Fruit fly (Drosophila melanogaster) whole organism, embryonic: ENCODE results near the gene LysB.

ENCODE experiments used
- Atf-2 ChIP-seq: fragments of 200-800 bp; sonication (Bioruptor generic); optimal IDR thresholded peaks from 2 replicates; lab custom pipeline; 2016; ENCODE audit warnings: missing biosample characterization, missing genetic modification characterization
- Atf6 ChIP-seq: fragments of 200-800 bp; sonication (Bioruptor generic); IDR thresholded peaks from 2 replicates; pipeline ENCODE4 v1.3.6; 2022; ENCODE audit warnings: missing biosample characterization, missing genetic modification characterization
- B-H2 ChIP-seq: fragments of 200-800 bp; sonication (Bioruptor generic); optimal IDR thresholded peaks from 2 replicates; lab custom pipeline; 2018; ENCODE audit warnings: missing biosample characterization, mild to moderate bottlenecking, missing genetic modification characterization
- Bdp1 ChIP-seq: fragments of 200-800 bp; sonication (Bioruptor generic); optimal IDR thresholded peaks from 3 replicates; lab custom pipeline; 2016; ENCODE audit warnings: missing biosample characterization, missing genetic modification characterization
- CG10274 ChIP-seq: fragments of 200-800 bp; sonication (Bioruptor generic); optimal IDR thresholded peaks from 3 replicates; lab custom pipeline; 2017; ENCODE audit warnings: missing biosample characterization, mild to moderate bottlenecking, missing genetic modification characterization
- CG10366 ChIP-seq: fragments of 200-800 bp; sonication (Bioruptor generic); IDR thresholded peaks from 2 replicates; pipeline ENCODE4 v1.3.6; 2022; ENCODE audit warnings: missing biosample characterization, missing genetic modification characterization
- CG11560 ChIP-seq: fragments of 200-800 bp; sonication (Bioruptor generic); IDR thresholded peaks from 3 replicates; pipeline ENCODE4 v1.3.6; 2022; ENCODE audit warnings: missing biosample characterization, missing genetic modification characterization
- CG13287 ChIP-seq: fragments of 200-800 bp; sonication (Bioruptor generic); IDR thresholded peaks from 2 replicates; pipeline ENCODE4 v1.3.6; 2022; ENCODE audit warnings: missing biosample characterization, missing genetic modification characterization; ENCODE audit not compliant: partially characterized antibody
- CG13775 ChIP-seq: fragments of 200-800 bp; sonication (Bioruptor generic); optimal IDR thresholded peaks from 3 replicates; lab custom pipeline; 2017; ENCODE audit warnings: missing biosample characterization, mild to moderate bottlenecking, missing genetic modification characterization
- CG14965 ChIP-seq: fragments of 200-800 bp; sonication (Bioruptor generic); optimal IDR thresholded peaks from 2 replicates; lab custom pipeline; 2016; ENCODE audit warnings: missing biosample characterization, missing genetic modification characterization, borderline replicate concordance
- CG16779 ChIP-seq: fragments of 200-800 bp; sonication (Bioruptor generic); IDR thresholded peaks from 2 replicates; pipeline ENCODE4 v1.3.6; 2022; ENCODE audit warnings: missing biosample characterization, missing genetic modification characterization
- CG16863 ChIP-seq: fragments of 200-800 bp; sonication (Bioruptor generic); optimal IDR thresholded peaks from 3 replicates; lab custom pipeline; 2016; ENCODE audit warnings: missing biosample characterization, missing genetic modification characterization
- CG17612 ChIP-seq: fragments of 200-800 bp; sonication (Bioruptor generic); IDR thresholded peaks from 2 replicates; pipeline ENCODE4 v1.3.6; 2022; ENCODE audit warnings: missing biosample characterization, missing genetic modification characterization
- CG17912 ChIP-seq: fragments of 200-800 bp; sonication (Bioruptor generic); optimal IDR thresholded peaks from 2 replicates; lab custom pipeline; 2018; ENCODE audit warnings: missing biosample characterization, mild to moderate bottlenecking, missing genetic modification characterization
- CG34376 ChIP-seq: fragments of 200-800 bp; sonication (Bioruptor generic); optimal IDR thresholded peaks from 2 replicates; lab custom pipeline; 2018; ENCODE audit warnings: missing biosample characterization, mild to moderate bottlenecking, missing genetic modification characterization
- CG6254 ChIP-seq: fragments of 200-800 bp; sonication (Bioruptor generic); optimal IDR thresholded peaks from 3 replicates; lab custom pipeline; 2017; ENCODE audit warnings: mild to moderate bottlenecking, missing biosample characterization, missing genetic modification reagents, missing genetic modification characterization
- CG6854 ChIP-seq: fragments of 200-800 bp; sonication (Bioruptor generic); optimal IDR thresholded peaks from 3 replicates; lab custom pipeline; 2017; ENCODE audit warnings: missing biosample characterization, mild to moderate bottlenecking, missing genetic modification characterization
- CTCF ChIP-seq: fragments of 200-800 bp; sonication (Bioruptor generic); optimal IDR thresholded peaks from 2 replicates; lab custom pipeline; 2017; ENCODE audit warnings: missing biosample characterization, mild to moderate bottlenecking, missing genetic modification characterization, moderate library complexity
- CoRest ChIP-seq: fragments of 200-800 bp; sonication (Bioruptor generic); optimal IDR thresholded peaks from 3 replicates; lab custom pipeline; 2018; ENCODE audit warnings: missing biosample characterization, mild to moderate bottlenecking, missing genetic modification characterization, moderate library complexity
- Optix ChIP-seq: fragments of 200-800 bp; sonication (Bioruptor generic); IDR thresholded peaks from 3 replicates; pipeline ENCODE4 v1.3.6; 2022; ENCODE audit warnings: missing biosample characterization, missing genetic modification characterization
- Poxn ChIP-seq: fragments of 200-800 bp; sonication (Bioruptor generic); IDR thresholded peaks from 2 replicates; pipeline ENCODE4 v1.3.6; 2022; ENCODE audit warnings: missing biosample characterization, missing genetic modification characterization
- Stat92E ChIP-seq, 3 experiments: fragments of >200 bp in 2 of 3; fragments of 200-800 bp in 1 of 3; sonication (Bioruptor generic) in 1 of 3; optimal IDR thresholded peaks; 2 replicates each; lab custom pipeline; 2017 to 2019; ENCODE audit warnings: missing biosample characterization in 3 of 3, missing genetic modification characterization in 3 of 3, mild to moderate bottlenecking in 1 of 3, moderate library complexity in 1 of 3
- Trl ChIP-seq, 3 experiments: fragments of >200 bp in 2 of 3; fragments of 200-800 bp in 1 of 3; sonication (Bioruptor generic) in 1 of 3; optimal IDR thresholded peaks; 2 replicates in 1 of 3; 3 replicates in 2 of 3; lab custom pipeline; 2016 to 2017; ENCODE audit warnings: missing biosample characterization in 1 of 3, missing genetic modification characterization in 1 of 3
- abd-A ChIP-seq: fragments of 200-800 bp; sonication (Bioruptor generic); optimal IDR thresholded peaks from 3 replicates; lab custom pipeline; 2019; ENCODE audit warnings: missing biosample characterization, mild to moderate bottlenecking, missing genetic modification characterization, moderate library complexity
- ac ChIP-seq: fragments of 200-800 bp; sonication (Bioruptor generic); optimal IDR thresholded peaks from 3 replicates; lab custom pipeline; 2017; ENCODE audit warnings: missing biosample characterization, mild to moderate bottlenecking, missing genetic modification characterization
- bowl ChIP-seq: fragments of 200-800 bp; sonication (Bioruptor generic); IDR thresholded peaks from 2 replicates; pipeline ENCODE4 v1.3.6; 2022; ENCODE audit warnings: missing biosample characterization, missing genetic modification characterization
- caup ChIP-seq: fragments of 200-800 bp; sonication (Bioruptor generic); optimal IDR thresholded peaks from 3 replicates; lab custom pipeline; 2017; ENCODE audit warnings: missing biosample characterization, mild to moderate bottlenecking, missing genetic modification characterization, moderate library complexity; ENCODE audit not compliant: severe bottlenecking
- chinmo ChIP-seq: fragments of 200-800 bp; sonication (Bioruptor generic); IDR thresholded peaks from 4 replicates; pipeline ENCODE4 v1.3.6; 2022; ENCODE audit warnings: missing biosample characterization, missing genetic modification characterization; ENCODE audit not compliant: partially characterized antibody
- gcm ChIP-seq: fragments of 200-800 bp; sonication (Bioruptor generic); optimal IDR thresholded peaks from 2 replicates; lab custom pipeline; 2019; ENCODE audit warnings: missing biosample characterization, mild to moderate bottlenecking, missing genetic modification characterization, moderate library complexity
- klu ChIP-seq: fragments of 200-800 bp; sonication (Bioruptor generic); IDR thresholded peaks from 2 replicates; pipeline ENCODE4 v1.3.6; 2022; ENCODE audit warnings: missing biosample characterization, missing genetic modification characterization
- org-1 ChIP-seq: fragments of 200-800 bp; sonication (Bioruptor generic); optimal IDR thresholded peaks from 2 replicates; lab custom pipeline; 2017; ENCODE audit warnings: missing biosample characterization, missing genetic modification characterization
- phol ChIP-seq: fragments of 200-800 bp; sonication (Bioruptor generic); optimal IDR thresholded peaks from 3 replicates; lab custom pipeline; 2018; ENCODE audit warnings: missing biosample characterization, mild to moderate bottlenecking, missing genetic modification characterization, moderate library complexity
- prd ChIP-seq, 3 experiments: fragments of >200 bp in 2 of 3; fragments of 200-800 bp in 1 of 3; sonication (Bioruptor generic) in 1 of 3; optimal IDR thresholded peaks in 2 of 3; IDR thresholded peaks in 1 of 3; 2 replicates in 2 of 3; 3 replicates in 1 of 3; pipeline versions ENCODE4 v1.3.6 to Lab custom; 2017 to 2022; ENCODE audit warnings: missing biosample characterization in 1 of 3, missing genetic modification characterization in 1 of 3
- row ChIP-seq: fragments of 200-800 bp; sonication (Bioruptor generic); IDR thresholded peaks from 3 replicates; pipeline ENCODE4 v1.3.6; 2022; ENCODE audit warnings: missing biosample characterization, missing genetic modification characterization
- stc ChIP-seq: fragments of 200-800 bp; sonication (Bioruptor generic); IDR thresholded peaks from 2 replicates; pipeline ENCODE4 v1.3.6; 2022; ENCODE audit warnings: missing biosample characterization, missing genetic modification characterization
- sug ChIP-seq: fragments of 200-800 bp; optimal IDR thresholded peaks from 2 replicates; lab custom pipeline; 2019; ENCODE audit warnings: missing biosample characterization, mild to moderate bottlenecking, missing genetic modification characterization, moderate library complexity
- unc-4 ChIP-seq: fragments of 200-800 bp; sonication (Bioruptor generic); IDR thresholded peaks from 2 replicates; pipeline ENCODE4 v1.3.6; 2022; ENCODE audit warnings: missing biosample characterization, missing genetic modification characterization; ENCODE audit not compliant: partially characterized antibody
- vvl ChIP-seq: fragments of 200-800 bp; sonication (Bioruptor generic); IDR thresholded peaks from 2 replicates; pipeline ENCODE4 v1.3.6; 2022; ENCODE audit warnings: missing biosample characterization, missing genetic modification characterization

The LysB gene

dm6 chr3L:1203855-1204431 lies 3.2 kb upstream of the LysB start (continued):
- TF ChIP-seq ac (no peak), caup (no peak), CG13287 (GFP tag; lab: Robert Waterston, UW) (peak; percentile 19; the same call in 1 of the 2 replicates), prd (optimal IDR thresholded peaks at IDR 0.05; lab: Kevin White, UChicago) (no peak), prd (GFP tag; IDR thresholded peaks at IDR 0.05; lab: Robert Waterston, UW) (0 out of 3 replicates have a peak, but pooled peaks have one; percentile 22), vvl (GFP tag; lab: Robert Waterston, UW) (peak; percentile 25; the same call in 1 of the 2 replicates), CG14965 (GFP tag; lab: Kevin White, UChicago) (no peak), CG10274 (no peak), org-1 (no peak), CG13775 (GFP tag; lab: Kevin White, UChicago) (no peak), CG10366 (GFP tag; lab: Robert Waterston, UW) (peak; percentile 68), CTCF (GFP tag; lab: Kevin White, UChicago) (no peak), CG17912 (GFP tag; lab: Kevin White, UChicago) (no peak), CG17612 (no peak), abd-A (tag; lab: Kevin White, UChicago) (no peak), unc-4 (GFP tag; lab: Robert Waterston, UW) (0 out of 2 replicates have a peak, but pooled peaks have one; percentile 30), Atf6 (GFP tag; lab: Robert Waterston, UW) (peak; percentile 48; the same call in 1 of the 2 replicates), CG16863 (GFP tag; lab: Kevin White, UChicago) (no peak), CG16779 (GFP tag; lab: Robert Waterston, UW) (no peak), bowl (GFP tag; lab: Robert Waterston, UW) (no peak), CG6254 (GFP tag; lab: Kevin White, UChicago) (no peak), phol (tag; lab: Kevin White, UChicago) (no peak), Bdp1 (GFP tag; lab: Kevin White, UChicago) (no peak), stc (GFP tag; lab: Robert Waterston, UW) (no peak), chinmo (GFP tag; lab: Robert Waterston, UW) (peak; percentile 35; the same call in 1 of the 4 replicates), CG6854 (GFP tag; lab: Kevin White, UChicago) (no peak), Stat92E (GFP tag; optimal IDR thresholded peaks at IDR 0.05; lab: Kevin White, UChicago) (no peak), CoRest (tag; lab: Kevin White, UChicago) (no peak), B-H2 (GFP tag; lab: Kevin White, UChicago) (no peak), row (peak; percentile 14; the same call in 1 of the 3 replicates), CG11560 (tag; lab: Robert Waterston, UW) (no peak), Atf-2 (GFP tag; lab: Kevin White, UChicago) (no peak), Poxn (GFP tag; lab: Robert Waterston, UW) (no peak), CG34376 (GFP tag; lab: Kevin White, UChicago) (no peak), Optix (GFP tag; lab: Robert Waterston, UW) (no peak), sug (tag; lab: Kevin White, UChicago) (no peak), klu (GFP tag; lab: Robert Waterston, UW) (no peak), gcm (no peak), Trl (optimal IDR thresholded peaks at IDR 0.05; lab: Kevin White, UChicago) (no peak), Trl (GFP tag; optimal IDR thresholded peaks at IDR 0.05; lab: Kevin White, UChicago) (no peak)
